Worm (Caenorhabditis elegans): ENCODE data around the gene F08F1.9.

- TF ChIP-seq snpc-4 (tag; optimal IDR thresholded peaks at IDR 0.05) = no peak
- TF ChIP-seq fkh-10 (GFP tag; optimal IDR thresholded peaks at IDR 0.05) = no peak
- TF ChIP-seq nhr-237 (tag; optimal IDR thresholded peaks at IDR 0.05) = no peak
- no peak for TF ChIP-seq unc-86 (tag; optimal IDR thresholded peaks at IDR 0.05)
- TF ChIP-seq lir-3 (tag; optimal IDR thresholded peaks at IDR 0.05; ENCODE audit: poor library complexity) = no peak
- no peak for TF ChIP-seq dpl-1 (GFP tag; optimal IDR thresholded peaks at IDR 0.05)
- no peak for TF ChIP-seq lin-13 (GFP tag; optimal IDR thresholded peaks at IDR 0.05)
- no peak for TF ChIP-seq alr-1 (tag; optimal IDR thresholded peaks at IDR 0.05; ENCODE audit: borderline replicate concordance)
- no peak for TF ChIP-seq mep-1 (tag; optimal IDR thresholded peaks at IDR 0.05)
- no peak for TF ChIP-seq unc-62 (GFP tag; optimal IDR thresholded peaks at IDR 0.05)
Observed at ce11 chrX:8390508-8390907, 20.1 kb downstream of the F08F1.9 start.
